Fruit fly (Drosophila melanogaster) Kc167 (cell line): Measurements from ENCODE around the gene Dlc90F.
A peak's percentile ranks its signal among the peaks of the same experiment; 100 is the strongest.

Source experiments
- Myc ChIP-seq: fragments of >200 bp; optimal IDR thresholded peaks from 2 replicates; lab custom pipeline; 2017; ENCODE audit warnings: missing external identifiers
- Sin3A ChIP-seq: fragments of >200 bp; optimal IDR thresholded peaks from 2 replicates; lab custom pipeline; 2018; ENCODE audit warnings: missing external identifiers
- h ChIP-seq: fragments of >200 bp; optimal IDR thresholded peaks from 3 replicates; lab custom pipeline; 2018; ENCODE audit warnings: missing external identifiers
- insv ChIP-seq: fragments of >200 bp; optimal IDR thresholded peaks from 3 replicates; lab custom pipeline; 2018; ENCODE audit warnings: missing external identifiers
- psq ChIP-seq: fragments of >200 bp; optimal IDR thresholded peaks from 2 replicates; lab custom pipeline; 2017; ENCODE audit warnings: missing external identifiers
- ttk ChIP-seq: sonication (Bioruptor generic); optimal IDR thresholded peaks from 2 replicates; lab custom pipeline; 2017; ENCODE audit warnings: missing external identifiers

Dlc90F gene

dm6 chr3R:18298900-18299321 is at the start of gene Dlc90F:
Dlc90F (plus strand) TSS chr3R:18299229.
- TF ChIP-seq Myc (no peak), ttk (lab: Kevin White, UChicago) (no peak), h (lab: Kevin White, UChicago) (no peak), psq (lab: Kevin White, UChicago) (no peak), Sin3A (no peak), insv (no peak)

- TF ChIP-seq Sin3A (no peak), insv (no peak)
Observed at dm6 chr3R:18249268-18249667, 49.8 kb upstream of the Dlc90F start.

- TF ChIP-seq h (lab: Kevin White, UChicago) (no peak), insv (no peak), Sin3A (no peak), ttk (lab: Kevin White, UChicago) (no peak), Myc (no peak), psq (lab: Kevin White, UChicago) (no peak)
Observed at dm6 chr3R:18250815-18251214, 48.2 kb upstream of the Dlc90F start, which contains the start of gene CG18598. CG18598 (plus strand) TSS chr3R:18251115.

dm6 chr3R:18251876-18252275 is 47.2 kb upstream of the Dlc90F start:
- no peak for TF ChIP-seq insv
- TF ChIP-seq ttk (lab: Kevin White, UChicago): peak; percentile 92

dm6 chr3R:18252578-18252977 is 46.5 kb upstream of the Dlc90F start, which contains the start of gene CG12320:
CG12320 (minus strand) TSS chr3R:18252734.
- TF ChIP-seq ttk (lab: Kevin White, UChicago) (no peak), Myc (no peak), insv (no peak), psq (lab: Kevin White, UChicago) (no peak), h (lab: Kevin White, UChicago) (no peak), Sin3A (no peak)

dm6 chr3R:18255281-18255680 is 43.7 kb upstream of the Dlc90F start, which contains the start of the genes Ada2a, Polr2D, Tgs1 and moi:
Ada2a (minus strand) TSS chr3R:18255487.
Polr2D (minus strand) TSS chr3R:18255487.
Tgs1 (plus strand) TSS chr3R:18255530.
moi (plus strand) TSS chr3R:18255530.
- TF ChIP-seq ttk (lab: Kevin White, UChicago) (no peak), Myc (no peak), Sin3A (no peak), h (lab: Kevin White, UChicago) (no peak), insv (no peak), psq (lab: Kevin White, UChicago) (no peak)

dm6 chr3R:18260016-18260415 is 39.0 kb upstream of the Dlc90F start:
- TF ChIP-seq Myc (no peak), ttk (lab: Kevin White, UChicago) (no peak), insv (no peak), Sin3A (no peak), h (lab: Kevin White, UChicago) (no peak), psq (lab: Kevin White, UChicago) (no peak)

dm6 chr3R:18261602-18262001 is 37.4 kb upstream of the Dlc90F start:
- TF ChIP-seq psq (lab: Kevin White, UChicago) (no peak), h (lab: Kevin White, UChicago) (no peak), ttk (lab: Kevin White, UChicago) (no peak), Sin3A (no peak), Myc (no peak), insv (no peak)

- TF ChIP-seq psq (lab: Kevin White, UChicago) (no peak), insv (no peak), Sin3A (no peak), h (lab: Kevin White, UChicago) (no peak), ttk (lab: Kevin White, UChicago) (no peak), Myc (no peak)
Observed at dm6 chr3R:18265275-18265674, 33.8 kb upstream of the Dlc90F start.

- TF ChIP-seq h (lab: Kevin White, UChicago) (no peak), Myc (no peak), psq (lab: Kevin White, UChicago) (no peak), Sin3A (no peak), ttk (lab: Kevin White, UChicago) (no peak), insv (no peak)
Observed at dm6 chr3R:18266665-18267064, 32.4 kb upstream of the Dlc90F start.

dm6 chr3R:18267489-18267888 is 31.5 kb upstream of the Dlc90F start, which contains the start of gene CG18599:
CG18599 (plus strand) TSS chr3R:18267789.
- no peak for TF ChIP-seq psq (lab: Kevin White, UChicago)
- no peak for TF ChIP-seq Sin3A
- TF ChIP-seq ttk (lab: Kevin White, UChicago): no peak
- no peak for TF ChIP-seq insv
- TF ChIP-seq Myc: no peak
- no peak for TF ChIP-seq h (lab: Kevin White, UChicago)

dm6 chr3R:18269744-18270348 is 29.2 kb upstream of the Dlc90F start:
- TF ChIP-seq Myc: no peak

- TF ChIP-seq Myc (no peak), ttk (lab: Kevin White, UChicago) (no peak), h (lab: Kevin White, UChicago) (no peak), psq (lab: Kevin White, UChicago) (no peak), Sin3A (no peak), insv (no peak)
Observed at dm6 chr3R:18274328-18275098, 24.5 kb upstream of the Dlc90F start, which contains the start of the genes Vps39 and eIF1A. Vps39 (minus strand) TSS chr3R:18274446. eIF1A (plus strand) TSS chr3R:18274665.
